Fruit fly (Drosophila melanogaster): Measurements from ENCODE around the gene natalisin.

DNA sequence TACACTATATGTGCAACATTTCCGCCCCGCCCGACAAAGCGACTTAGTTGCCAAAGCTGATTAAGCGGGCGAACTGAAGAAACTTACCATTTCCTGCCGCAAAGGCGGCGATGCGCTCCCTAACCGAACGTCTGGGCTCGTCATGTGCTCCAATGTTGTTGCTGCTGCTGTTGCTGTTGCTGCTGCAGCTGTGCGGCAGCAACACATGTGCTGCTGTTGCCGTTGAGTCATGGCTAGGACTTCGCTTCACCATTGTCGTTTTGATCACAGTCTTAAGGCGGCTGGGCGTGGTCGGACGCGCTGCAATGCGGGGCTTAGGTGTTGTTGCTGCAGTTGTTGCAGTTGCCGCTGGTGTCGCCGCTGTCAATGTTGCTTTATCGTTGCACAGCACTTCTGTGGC is 13.5 kb downstream of the natalisin start:
- no peak for TF ChIP-seq ey (GFP tag; optimal IDR thresholded peaks at IDR 0.05)
- no peak for TF ChIP-seq foxo (GFP tag; optimal IDR thresholded peaks at IDR 0.05)
